Worm (Caenorhabditis elegans): ENCODE results near the gene nhr-207.

ce11 chrV:12075983-12076382 lies 20.0 kb upstream of the nhr-207 start:
- no peak for TF ChIP-seq nhr-232 (tag; optimal IDR thresholded peaks at IDR 0.05)
- TF ChIP-seq pqm-1 (tag; optimal IDR thresholded peaks at IDR 0.05), result no peak
- no peak for TF ChIP-seq elt-2 (tag; optimal IDR thresholded peaks at IDR 0.05)
- no peak for TF ChIP-seq ref-2 (tag; optimal IDR thresholded peaks at IDR 0.05)
- no peak for TF ChIP-seq tbx-7 (tag; optimal IDR thresholded peaks at IDR 0.05)
- TF ChIP-seq fax-1 (tag; optimal IDR thresholded peaks at IDR 0.05), result no peak
- no peak for TF ChIP-seq eyg-1 (tag; optimal IDR thresholded peaks at IDR 0.05)
- TF ChIP-seq F13H6.1 (tag; optimal IDR thresholded peaks at IDR 0.05), result no peak
- no peak for TF ChIP-seq ama-1 (optimal IDR thresholded peaks at IDR 0.05)
- no peak for TF ChIP-seq C08G9.2 (tag; optimal IDR thresholded peaks at IDR 0.05)

All from whole organism, late embryonic.